Worm (Caenorhabditis elegans): Measurements from ENCODE around the gene sym-2.

DNA sequence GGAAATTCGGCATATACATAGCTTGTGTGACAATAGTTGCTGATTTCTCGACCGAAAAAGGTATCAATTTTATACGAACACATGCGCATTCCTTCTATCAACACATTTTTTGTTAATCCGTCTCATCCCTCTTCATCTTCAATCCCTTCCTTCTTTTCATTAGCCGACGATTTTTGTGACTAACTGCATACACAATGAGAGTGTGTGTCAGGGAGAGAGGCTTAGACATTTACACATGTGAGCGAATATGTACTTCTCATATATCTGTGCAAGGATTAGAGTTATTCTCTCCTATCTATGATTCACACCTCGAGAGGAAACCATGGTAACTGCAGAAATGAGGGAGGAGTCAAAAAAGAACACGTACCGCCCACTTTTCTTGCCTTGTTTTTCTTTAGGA is 57.9 kb downstream of the sym-2 start:
- TF ChIP-seq B0019.2 (GFP tag; conservative IDR thresholded peaks at IDR 0.05) (no peak), him-1 (tag; optimal IDR thresholded peaks at IDR 0.05) (no peak), lsl-1 (GFP tag; optimal IDR thresholded peaks at IDR 0.05) (no peak), ama-1 (optimal IDR thresholded peaks at IDR 0.05) (no peak), ama-1 (GFP tag; optimal IDR thresholded peaks at IDR 0.05) (no peak), athp-1 (tag; optimal IDR thresholded peaks at IDR 0.05) (no peak), aptf-2 (GFP tag; conservative IDR thresholded peaks at IDR 0.05) (no peak), pha-4 (tag; optimal IDR thresholded peaks at IDR 0.05) (no peak), aptf-3 (GFP tag; IDR thresholded peaks at IDR 0.05) (no peak), dpl-1 (GFP tag; optimal IDR thresholded peaks at IDR 0.05) (no peak), mcd-1 (GFP tag; IDR thresholded peaks at IDR 0.05) (no peak), sdz-38 (tag; optimal IDR thresholded peaks at IDR 0.05) (no peak), Y53G8AR.9 (GFP tag; conservative IDR thresholded peaks at IDR 0.05) (no peak)
